Worm (Caenorhabditis elegans): ENCODE data around the gene C09H10.9.

DNA sequence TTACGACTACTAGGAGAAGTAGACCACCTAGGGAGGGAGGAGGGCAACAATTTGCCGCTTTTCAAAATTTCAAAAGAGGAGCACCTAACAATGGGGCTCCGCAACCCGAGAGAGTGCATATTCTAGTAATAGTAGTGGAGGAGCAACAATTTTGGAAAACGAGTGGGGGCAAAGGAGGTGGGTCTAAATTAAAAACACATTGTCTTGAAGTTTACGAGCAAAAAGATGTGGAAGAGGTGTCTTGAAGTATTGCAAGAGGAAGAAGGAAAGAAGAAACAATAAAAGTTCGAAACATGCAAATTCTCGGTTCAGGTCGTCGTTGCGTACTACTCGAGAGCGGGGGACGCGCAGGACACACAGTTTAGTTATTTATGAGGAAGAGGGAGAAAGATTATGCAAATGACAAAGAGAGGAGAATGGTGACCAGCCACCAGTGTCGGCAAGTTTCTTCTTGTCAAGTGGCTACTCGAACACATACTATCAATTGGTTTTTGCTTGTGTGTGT is 40.0 kb upstream of the C09H10.9 start:
- TF ChIP-seq unc-62 (GFP tag; optimal IDR thresholded peaks at IDR 0.05) (no peak), lsy-2 (tag; optimal IDR thresholded peaks at IDR 0.05) (no peak), zag-1 (tag; optimal IDR thresholded peaks at IDR 0.05) (no peak), fos-1 (tag; optimal IDR thresholded peaks at IDR 0.05) (no peak), skn-1 (tag; optimal IDR thresholded peaks at IDR 0.05) (no peak)
